Worm (Caenorhabditis elegans) whole organism, mixed stage, embryonic: ENCODE results near the gene Y56A3A.28.

Experiments used
- blmp-1 ChIP-seq: fragments of 150-350 bp; optimal IDR thresholded peaks from 2 replicates; lab custom pipeline; 2014; ENCODE audit warnings: missing biosample characterization, missing genetic modification characterization
- drap-1 ChIP-seq: fragments of 200-800 bp; sonication (Bioruptor generic); optimal IDR thresholded peaks from 3 replicates; lab custom pipeline; 2018; ENCODE audit warnings: mild to moderate bottlenecking, missing genetic modification characterization, missing compliant biosample characterization

DNA sequence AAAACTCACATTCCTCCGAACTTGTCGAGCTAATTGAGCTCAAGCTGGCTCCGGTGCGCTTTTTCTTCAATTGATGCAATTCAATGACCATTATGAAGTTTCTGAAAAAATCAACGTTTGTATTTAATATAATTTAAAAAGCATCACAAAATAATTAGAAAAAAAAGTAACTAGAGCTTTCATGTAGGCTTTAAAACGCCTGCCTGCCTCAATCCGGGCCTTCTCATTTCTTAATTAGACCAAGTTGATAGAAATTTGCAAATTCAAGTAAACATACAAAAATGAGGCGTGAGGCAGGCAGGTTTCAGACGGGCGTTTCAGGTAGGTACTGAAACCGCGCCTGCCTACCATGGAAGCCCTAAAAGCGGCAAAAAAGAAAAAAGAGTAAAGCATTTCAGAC is 31.7 kb upstream of the Y56A3A.28 start, which contains the start of gene Y56A3A.33:
- no peak for TF ChIP-seq drap-1
- TF ChIP-seq blmp-1 (tag; lab: Kevin White, UChicago) = no peak
